Fruit fly (Drosophila melanogaster) whole organism: Measurements from ENCODE around the gene Sf3b3.
"Not testable (repeated sequence)": the region's sequence is repeated elsewhere in the genome, so short reads cannot be mapped to it uniquely, and the experiment has no call there.

Experiments used
- CG8478 ChIP-seq: fragments of >200 bp; optimal IDR thresholded peaks from 2 replicates; lab custom pipeline; 2018; ENCODE audit warnings: inconsistent platforms
- Dll ChIP-seq: fragments of >200 bp; optimal IDR thresholded peaks from 2 replicates; lab custom pipeline; 2017
- pan ChIP-seq: fragments of >200 bp; optimal IDR thresholded peaks from 2 replicates; lab custom pipeline; 2017

DNA sequence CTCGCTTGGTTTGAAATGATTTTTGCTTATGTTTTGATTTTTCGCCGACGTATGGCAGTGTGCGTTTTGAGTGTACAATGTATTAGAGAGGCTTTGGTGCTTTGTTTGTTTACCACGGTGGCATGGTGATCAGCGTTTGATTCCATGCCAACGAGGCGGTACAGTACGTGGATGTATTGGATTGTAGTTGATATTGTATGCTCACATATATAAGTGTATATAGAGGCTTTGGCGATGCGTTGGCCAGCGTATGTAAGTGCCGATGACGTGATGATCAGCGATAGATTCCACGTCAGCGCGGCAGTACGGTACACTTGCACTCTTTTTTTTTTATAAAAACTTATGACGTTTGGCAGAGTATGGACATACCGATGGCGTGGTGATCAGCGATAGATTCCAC, 31.9 kb upstream of the Sf3b3 start, which contains the start of gene CG12502:
- not testable (repeated sequence) for TF ChIP-seq pan (lab: Kevin White, UChicago); Dll; CG8478 (lab: Kevin White, UChicago)
